Fruit fly (Drosophila melanogaster): Measurements from ENCODE around the gene hzg.

hzg gene

dm6 chr3L:15956448-15957010, 48.0 kb downstream of the hzg start, which contains the start of gene elgi (continued):
- TF ChIP-seq CG10543 (GFP tag; optimal IDR thresholded peaks at IDR 0.05) (peak; percentile 20), CG10274 (GFP tag; optimal IDR thresholded peaks at IDR 0.05) (no peak), Fer1 (GFP tag; optimal IDR thresholded peaks at IDR 0.05) (peak; percentile 52), CG12219 (GFP tag; optimal IDR thresholded peaks at IDR 0.05) (no peak), CG12071 (GFP tag; optimal IDR thresholded peaks at IDR 0.05) (peak; percentile 25), jumu (GFP tag; optimal IDR thresholded peaks at IDR 0.05) (peak; percentile 49), CG4328 (GFP tag; optimal IDR thresholded peaks at IDR 0.05) (peak; percentile 24), CG16815 (GFP tag; optimal IDR thresholded peaks at IDR 0.05) (no peak), CHES-1-like (GFP tag; optimal IDR thresholded peaks at IDR 0.05) (peak; percentile 71), Sry-β (GFP tag; optimal IDR thresholded peaks at IDR 0.05) (peak; percentile 94), cato (GFP tag; optimal IDR thresholded peaks at IDR 0.05; ENCODE audit: borderline replicate concordance) (no peak), ham (GFP tag; IDR thresholded peaks at IDR 0.05) (no peak), nerfin-1 (tag; optimal IDR thresholded peaks at IDR 0.05) (peak; percentile 18), Dbx (GFP tag; IDR thresholded peaks at IDR 0.05) (peak; percentile 75; the same call in 1 of the 3 replicates), CG4854 (GFP tag; optimal IDR thresholded peaks at IDR 0.05) (peak; percentile 31), prd (optimal IDR thresholded peaks at IDR 0.05) (no peak), prd (GFP tag; IDR thresholded peaks at IDR 0.05) (0 out of 3 replicates have a peak, but pooled peaks have one; percentile 9), CG5245 (GFP tag; optimal IDR thresholded peaks at IDR 0.05) (peak; percentile 28), H15 (GFP tag; IDR thresholded peaks at IDR 0.05) (no peak; the same call in 2 of the 3 replicates), CG17359 (tag; optimal IDR thresholded peaks at IDR 0.05) (peak; percentile 34), CG18619 (GFP tag; optimal IDR thresholded peaks at IDR 0.05) (peak; percentile 39), knrl (GFP tag; IDR thresholded peaks at IDR 0.05; ENCODE audit: partially characterized antibody) (no peak), Chrac-16 (GFP tag; optimal IDR thresholded peaks at IDR 0.05) (peak; percentile 67), CG13894 (tag; optimal IDR thresholded peaks at IDR 0.05) (peak; percentile 22), lov (optimal IDR thresholded peaks at IDR 0.05) (no peak), lov (GFP tag; IDR thresholded peaks at IDR 0.05) (no peak), ato (GFP tag; IDR thresholded peaks at IDR 0.05; ENCODE audit: partially characterized antibody) (no peak), nau (GFP tag; optimal IDR thresholded peaks at IDR 0.05) (no peak), cwo (GFP tag; optimal IDR thresholded peaks at IDR 0.05) (peak; percentile 33), CG31365 (tag; optimal IDR thresholded peaks at IDR 0.05) (no peak), fu2 (GFP tag; optimal IDR thresholded peaks at IDR 0.05) (peak; percentile 58), CG4820 (GFP tag; optimal IDR thresholded peaks at IDR 0.05) (peak; percentile 47), NC2β (GFP tag; optimal IDR thresholded peaks at IDR 0.05) (peak; percentile 49), CG32532 (GFP tag; IDR thresholded peaks at IDR 0.05) (peak; percentile 58; the same call in 1 of the 2 replicates), lola (GFP tag; optimal IDR thresholded peaks at IDR 0.05) (no peak), dm (GFP tag; optimal IDR thresholded peaks at IDR 0.05) (peak; percentile 11), CG11247 (GFP tag; IDR thresholded peaks at IDR 0.05) (no peak; the same call in 1 of the 2 replicates), CG13775 (GFP tag; optimal IDR thresholded peaks at IDR 0.05) (peak; percentile 23), Rfx (GFP tag; IDR thresholded peaks at IDR 0.05) (peak; percentile 85), Usf (GFP tag; optimal IDR thresholded peaks at IDR 0.05) (no peak), Scr (GFP tag; IDR thresholded peaks at IDR 0.05; ENCODE audit: partially characterized antibody) (peak; percentile 22), Fer2 (tag; optimal IDR thresholded peaks at IDR 0.05) (no peak), her (GFP tag; optimal IDR thresholded peaks at IDR 0.05) (peak; percentile 60), lab (GFP tag; optimal IDR thresholded peaks at IDR 0.05) (peak; percentile 73), h (optimal IDR thresholded peaks at IDR 0.05) (no peak), CG15011 (GFP tag; optimal IDR thresholded peaks at IDR 0.05) (no peak), CG8281 (tag; optimal IDR thresholded peaks at IDR 0.05) (no peak), slou (GFP tag; optimal IDR thresholded peaks at IDR 0.05) (peak; percentile 2), unc-4 (GFP tag; IDR thresholded peaks at IDR 0.05; ENCODE audit: partially characterized antibody) (peak; percentile 30; the same call in 1 of the 2 replicates), sd (tag; optimal IDR thresholded peaks at IDR 0.05) (no peak)
